Worm (Caenorhabditis elegans) whole organism, L4 larva: ENCODE data around the gene VW02B12L.2.

Experiments used
- F10B5.3 ChIP-seq: sonication (generic microtip); optimal IDR thresholded peaks from 2 replicates; lab custom pipeline; 2016; ENCODE audit warnings: mild to moderate bottlenecking, missing genetic modification characterization, missing compliant biosample characterization
- R02D3.7 ChIP-seq: fragments of 150-350 bp; sonication (generic microtip); optimal IDR thresholded peaks from 3 replicates; lab custom pipeline; 2014; ENCODE audit warnings: missing biosample characterization, missing genetic modification characterization
- Y75B8A.6 ChIP-seq: fragments of 200-800 bp; sonication (Bioruptor generic); IDR thresholded peaks from 2 replicates; pipeline ENCODE4 v1.3.6; 2022; ENCODE audit warnings: missing genetic modification reagents, missing genetic modification characterization, missing compliant biosample characterization
- ZK337.2 ChIP-seq: fragments of 200-800 bp; sonication (Bioruptor generic); IDR thresholded peaks from 2 replicates; pipeline ENCODE4 v1.3.6; 2022; ENCODE audit warnings: missing genetic modification reagents, missing genetic modification characterization, missing compliant biosample characterization
- aly-2 ChIP-seq: sonication (generic microtip); optimal IDR thresholded peaks from 2 replicates; lab custom pipeline; 2018; ENCODE audit warnings: missing biosample characterization, missing genetic modification characterization
- ceh-20 ChIP-seq: fragments of 200-800 bp; sonication (Bioruptor generic); IDR thresholded peaks from 2 replicates; pipeline ENCODE4 v1.3.6; 2022; ENCODE audit warnings: missing genetic modification reagents, missing genetic modification characterization, missing compliant biosample characterization
- ces-1 ChIP-seq: fragments of 150-350 bp; sonication (generic microtip); optimal IDR thresholded peaks from 4 replicates; lab custom pipeline; 2014; ENCODE audit warnings: missing biosample characterization, missing genetic modification reagents, missing genetic modification characterization
- ctbp-1 ChIP-seq: fragments of 200-800 bp; sonication (Bioruptor generic); IDR thresholded peaks from 2 replicates; pipeline ENCODE4 v1.3.6; 2022; ENCODE audit warnings: missing genetic modification reagents, missing genetic modification characterization, missing compliant biosample characterization
- daf-12 ChIP-seq: fragments of 150-350 bp; optimal IDR thresholded peaks from 2 replicates; lab custom pipeline; 2014; ENCODE audit warnings: missing biosample characterization, missing genetic modification reagents, missing genetic modification characterization
- daf-16 ChIP-seq, 3 experiments: sonication (generic microtip); optimal IDR thresholded peaks; 2 replicates each; lab custom pipeline; 2016 to 2017; ENCODE audit warnings: missing genetic modification characterization in 3 of 3, missing genetic modification reagents in 3 of 3, mild to moderate bottlenecking in 2 of 3, missing compliant biosample characterization in 2 of 3, missing biosample characterization in 1 of 3, moderate library complexity in 1 of 3
- dmd-6 ChIP-seq: fragments of 200-800 bp; sonication (Bioruptor generic); IDR thresholded peaks from 2 replicates; pipeline ENCODE4 v1.3.6; 2022; ENCODE audit warnings: missing genetic modification reagents, missing genetic modification characterization, missing compliant biosample characterization
- dmd-9 ChIP-seq: fragments of 200-800 bp; sonication (Bioruptor generic); IDR thresholded peaks from 2 replicates; pipeline ENCODE4 v1.3.6; 2022; ENCODE audit warnings: missing genetic modification reagents, missing genetic modification characterization, missing compliant biosample characterization
- dpl-1 ChIP-seq: fragments of 150-350 bp; optimal IDR thresholded peaks from 2 replicates; lab custom pipeline; 2014; ENCODE audit warnings: missing biosample characterization, missing genetic modification reagents, missing genetic modification characterization
- dve-1 ChIP-seq: sonication (generic microtip); optimal IDR thresholded peaks from 2 replicates; lab custom pipeline; 2017; ENCODE audit warnings: antibody characterized with exemption, mild to moderate bottlenecking, missing genetic modification characterization, missing compliant biosample characterization; ENCODE audit not compliant: insufficient read depth
- egl-43 ChIP-seq: fragments of 200-800 bp; sonication (Bioruptor generic); IDR thresholded peaks from 2 replicates; pipeline ENCODE4 v1.3.6; 2022; ENCODE audit warnings: missing genetic modification reagents, missing genetic modification characterization, missing compliant biosample characterization
- hlh-30 ChIP-seq: sonication (generic microtip); optimal IDR thresholded peaks from 2 replicates; lab custom pipeline; 2017; ENCODE audit warnings: antibody characterized with exemption, mild to moderate bottlenecking, missing genetic modification characterization, missing compliant biosample characterization; ENCODE audit not compliant: insufficient read depth
- lin-1 ChIP-seq: fragments of 200-800 bp; sonication (Bioruptor generic); IDR thresholded peaks from 2 replicates; pipeline ENCODE4 v1.3.6; 2022; ENCODE audit warnings: missing genetic modification reagents, missing genetic modification characterization, missing compliant biosample characterization
- lin-15B ChIP-seq: fragments of 150-350 bp; sonication (generic microtip); optimal IDR thresholded peaks from 3 replicates; lab custom pipeline; 2014; ENCODE audit warnings: missing biosample characterization, missing genetic modification characterization
- lin-29 ChIP-seq: fragments of 200-800 bp; sonication (Bioruptor generic); IDR thresholded peaks from 2 replicates; pipeline ENCODE4 v1.3.6; 2022; ENCODE audit warnings: missing genetic modification reagents, missing genetic modification characterization, missing compliant biosample characterization
- lsy-2 ChIP-seq, 2 experiments: fragments of 150-350 bp in 1 of 2; sonication (generic microtip) in 1 of 2; optimal IDR thresholded peaks; 2 replicates each; lab custom pipeline; 2014 to 2017; ENCODE audit warnings: missing biosample characterization in 2 of 2, missing genetic modification characterization in 2 of 2
- madf-5 ChIP-seq, 2 experiments: fragments of 200-800 bp; sonication (Bioruptor generic); IDR thresholded peaks; 2 replicates each; pipeline ENCODE4 v1.3.6; 2022; ENCODE audit warnings: missing compliant biosample characterization in 2 of 2, missing genetic modification characterization in 2 of 2
- mdl-1 ChIP-seq, 2 experiments: fragments of 150-350 bp in 1 of 2; sonication (generic microtip) in 1 of 2; optimal IDR thresholded peaks; 2 replicates each; lab custom pipeline; 2014 to 2017; ENCODE audit warnings: missing biosample characterization in 2 of 2, missing genetic modification characterization in 2 of 2
- mes-2 ChIP-seq: sonication (generic microtip); optimal IDR thresholded peaks from 2 replicates; lab custom pipeline; 2016; ENCODE audit warnings: missing genotype, mild to moderate bottlenecking, missing genetic modification characterization, missing compliant biosample characterization; ENCODE audit not compliant: poor library complexity, severe bottlenecking
- mxl-2 ChIP-seq: fragments of 200-800 bp; sonication (Bioruptor generic); conservative IDR thresholded peaks from 2 replicates; pipeline ENCODE4 v1.3.6; 2022; ENCODE audit warnings: missing genetic modification reagents, missing genetic modification characterization, missing compliant biosample characterization
- mxl-3 ChIP-seq: fragments of 200-800 bp; sonication (Bioruptor generic); optimal IDR thresholded peaks from 2 replicates; lab custom pipeline; 2018; ENCODE audit warnings: mild to moderate bottlenecking, missing genetic modification characterization, missing compliant biosample characterization
- nhr-102 ChIP-seq: sonication (generic microtip); optimal IDR thresholded peaks from 2 replicates; lab custom pipeline; 2016; ENCODE audit warnings: mild to moderate bottlenecking, missing genetic modification characterization, moderate library complexity, missing compliant biosample characterization
- nhr-237 ChIP-seq: sonication (generic microtip); optimal IDR thresholded peaks from 2 replicates; lab custom pipeline; 2017; ENCODE audit warnings: missing biosample characterization, missing genetic modification characterization
- nhr-25 ChIP-seq: sonication (generic microtip); optimal IDR thresholded peaks from 2 replicates; lab custom pipeline; 2017; ENCODE audit warnings: missing genetic modification characterization, mild to moderate bottlenecking, missing compliant biosample characterization, antibody characterized with exemption, moderate library complexity, borderline replicate concordance; ENCODE audit not compliant: insufficient read depth
- nhr-28 ChIP-seq: fragments of 150-350 bp; optimal IDR thresholded peaks from 2 replicates; lab custom pipeline; 2014; ENCODE audit warnings: missing biosample characterization, missing genetic modification characterization
- nhr-48 ChIP-seq: sonication (generic microtip); optimal IDR thresholded peaks from 2 replicates; lab custom pipeline; 2016; ENCODE audit warnings: mild to moderate bottlenecking, missing genetic modification characterization, missing compliant biosample characterization
- nhr-6 ChIP-seq: fragments of 150-350 bp; optimal IDR thresholded peaks from 2 replicates; lab custom pipeline; 2014; ENCODE audit warnings: missing biosample characterization, missing genetic modification characterization
- nhr-77 ChIP-seq: fragments of 150-350 bp; optimal IDR thresholded peaks from 2 replicates; lab custom pipeline; 2014; ENCODE audit warnings: missing biosample characterization, missing genetic modification characterization
- pha-4 ChIP-seq, 2 experiments: fragments of 150-350 bp in 1 of 2; fragments of 200-800 bp in 1 of 2; sonication (Bioruptor generic) in 1 of 2; IDR thresholded peaks in 1 of 2; optimal IDR thresholded peaks in 1 of 2; 2 replicates each; pipeline versions ENCODE4 v1.3.6 to Lab custom; 2014 to 2022; ENCODE audit warnings: missing genetic modification characterization in 2 of 2, missing genetic modification reagents in 2 of 2, missing biosample characterization in 1 of 2, missing compliant biosample characterization in 1 of 2
- rbr-2 ChIP-seq: sonication (generic microtip); optimal IDR thresholded peaks from 2 replicates; lab custom pipeline; 2016; ENCODE audit warnings: missing genotype, missing genetic modification characterization, missing compliant biosample characterization
- saeg-2 ChIP-seq: fragments of 200-800 bp; sonication (Bioruptor generic); IDR thresholded peaks from 2 replicates; pipeline ENCODE4 v1.3.6; 2022; ENCODE audit warnings: missing genetic modification reagents, missing genetic modification characterization, missing compliant biosample characterization
- snpc-4 ChIP-seq: fragments of 150-350 bp; optimal IDR thresholded peaks from 2 replicates; lab custom pipeline; 2014; ENCODE audit warnings: missing biosample characterization, missing genetic modification characterization
- spr-3 ChIP-seq: fragments of 200-800 bp; sonication (Bioruptor generic); optimal IDR thresholded peaks from 2 replicates; lab custom pipeline; 2018; ENCODE audit warnings: mild to moderate bottlenecking, missing genetic modification characterization, missing compliant biosample characterization
- tra-1 ChIP-seq: fragments of 200-800 bp; sonication (Bioruptor generic); IDR thresholded peaks from 2 replicates; pipeline ENCODE4 v1.3.6; 2022; ENCODE audit warnings: missing genetic modification reagents, missing genetic modification characterization, missing compliant biosample characterization
- unc-39 ChIP-seq: sonication (generic microtip); optimal IDR thresholded peaks from 2 replicates; lab custom pipeline; 2017; ENCODE audit warnings: missing biosample characterization, missing genetic modification characterization
- unc-62 ChIP-seq, 3 experiments: fragments of 150-350 bp in 1 of 3; sonication (generic microtip); optimal IDR thresholded peaks in 2 of 3; peaks in 1 of 3; 1 replicate in 1 of 3; 2 replicates in 2 of 3; lab custom pipeline; 2014 to 2017; ENCODE audit warnings: missing biosample characterization in 3 of 3, missing genetic modification characterization in 3 of 3, missing genetic modification reagents in 3 of 3, missing genotype in 1 of 3
- vab-7 ChIP-seq: fragments of 200-800 bp; sonication (Bioruptor generic); IDR thresholded peaks from 2 replicates; pipeline ENCODE4 v1.3.6; 2022; ENCODE audit warnings: missing genetic modification reagents, missing genetic modification characterization, missing compliant biosample characterization
- zfp-2 ChIP-seq: sonication (generic microtip); optimal IDR thresholded peaks from 2 replicates; lab custom pipeline; 2016; ENCODE audit warnings: mild to moderate bottlenecking, missing genetic modification characterization, missing compliant biosample characterization

VW02B12L.2 gene

ce11 chrII:11453025-11453424 is 12.9 kb upstream of the VW02B12L.2 start, which contains the start of gene rsp-1 (continued):
- TF ChIP-seq lsy-2 (tag; optimal IDR thresholded peaks at IDR 0.05; lab: Kevin White, UChicago), result peak; percentile 74 to 94
- no peak for TF ChIP-seq madf-5 (GFP tag; IDR thresholded peaks at IDR 0.05; lab: Robert Waterston, UW)
- peak; percentile 64; the same call in 1 of the 2 replicates for TF ChIP-seq lin-29 (GFP tag; lab: Robert Waterston, UW)
- peak; percentile 80 for TF ChIP-seq lin-1 (GFP tag; lab: Robert Waterston, UW)
- peak; percentile 97 for TF ChIP-seq dve-1 (tag; lab: Kevin White, UChicago)
- TF ChIP-seq nhr-28 (tag; lab: Kevin White, UChicago), result peak; percentile 79
- TF ChIP-seq daf-16 (GFP tag; optimal IDR thresholded peaks at IDR 0.05; lab: Kevin White, UChicago), result peak; percentile 15 to 28
- peak; percentile 65 for TF ChIP-seq daf-16 (tag; optimal IDR thresholded peaks at IDR 0.05; lab: Kevin White, UChicago)
- TF ChIP-seq lin-15B (tag; lab: Kevin White, UChicago), result no peak
- peak; percentile 83 for TF ChIP-seq dmd-9 (GFP tag; lab: Robert Waterston, UW)
- TF ChIP-seq daf-12 (tag; lab: Kevin White, UChicago), result no peak
- TF ChIP-seq R02D3.7, result no peak
- no peak for TF ChIP-seq saeg-2 (GFP tag; lab: Robert Waterston, UW)
- peak; percentile 78 for TF ChIP-seq mxl-3 (GFP tag; lab: Kevin White, UChicago)
- TF ChIP-seq nhr-6, result peak; percentile 93
- peak; percentile 41 for TF ChIP-seq F10B5.3 (tag; lab: Kevin White, UChicago)
- TF ChIP-seq rbr-2 (tag; lab: Kevin White, UChicago), result peak; percentile 94
- TF ChIP-seq aly-2 (tag; lab: Kevin White, UChicago), result no peak
- peak; percentile 81 for TF ChIP-seq tra-1 (GFP tag; lab: Robert Waterston, UW)
- TF ChIP-seq mxl-2 (GFP tag; lab: Robert Waterston, UW), result no peak
- TF ChIP-seq ceh-20, result peak; percentile 76
- peak; percentile 75 for TF ChIP-seq nhr-25
- TF ChIP-seq unc-62 (GFP tag; optimal IDR thresholded peaks at IDR 0.05 in 1 of 2; lab: Kevin White, UChicago), result peak in 1 of 2 experiments; percentile 99
- TF ChIP-seq unc-62 (tag; optimal IDR thresholded peaks at IDR 0.05; lab: Kevin White, UChicago), result no peak
- TF ChIP-seq hlh-30 (tag; lab: Kevin White, UChicago), result peak; percentile 85
- TF ChIP-seq ZK337.2 (GFP tag; lab: Robert Waterston, UW), result no peak
- TF ChIP-seq ces-1 (GFP tag; lab: Kevin White, UChicago), result no peak
- TF ChIP-seq unc-39, result no peak
- peak in 1 of 2 experiments; percentile 76 for TF ChIP-seq mdl-1 (tag; optimal IDR thresholded peaks at IDR 0.05; lab: Kevin White, UChicago)
- TF ChIP-seq mes-2 (tag; lab: Kevin White, UChicago), result peak; percentile 95
- peak; percentile 87 for TF ChIP-seq dmd-6 (GFP tag; lab: Robert Waterston, UW)
- no peak for TF ChIP-seq Y75B8A.6 (GFP tag; lab: Robert Waterston, UW)
- TF ChIP-seq spr-3 (GFP tag; lab: Kevin White, UChicago), result peak; percentile 49
- no peak for TF ChIP-seq nhr-237 (tag; lab: Kevin White, UChicago)
- TF ChIP-seq vab-7 (GFP tag; lab: Robert Waterston, UW), result peak; percentile 46; the same call in 1 of the 2 replicates
- peak; percentile 82 for TF ChIP-seq nhr-48 (tag; lab: Kevin White, UChicago)
- TF ChIP-seq dpl-1 (GFP tag; lab: Kevin White, UChicago), result peak; percentile 86
- peak; percentile 61; the same call in 1 of the 2 replicates for TF ChIP-seq ctbp-1 (GFP tag; lab: Robert Waterston, UW)
- TF ChIP-seq snpc-4 (tag; lab: Kevin White, UChicago), result no peak
- peak; percentile 46; the same call in 1 of the 2 replicates for TF ChIP-seq pha-4 (GFP tag; IDR thresholded peaks at IDR 0.05; lab: Robert Waterston, UW)
- peak; percentile 33 for TF ChIP-seq pha-4 (tag; optimal IDR thresholded peaks at IDR 0.05; lab: Kevin White, UChicago)
- peak; percentile 73; the same call in 1 of the 2 replicates for TF ChIP-seq egl-43
- TF ChIP-seq nhr-102 (tag; lab: Kevin White, UChicago), result peak; percentile 87
- peak; percentile 92 for TF ChIP-seq nhr-77 (tag; lab: Kevin White, UChicago)
- TF ChIP-seq zfp-2 (tag; lab: Kevin White, UChicago), result peak; percentile 54
